Worm (Caenorhabditis elegans): ENCODE data around the gene F59A6.2.

- TF ChIP-seq ztf-11 (tag; optimal IDR thresholded peaks at IDR 0.05) = no peak
- no peak for TF ChIP-seq ceh-83 (GFP tag; optimal IDR thresholded peaks at IDR 0.05)
These were observed 28.0 kb downstream of the F59A6.2 start for ce11 chrII:5042381-5042930.
